Fruit fly (Drosophila melanogaster) whole organism, wandering third instar larva: ENCODE results near the gene Hrd3.

Experiments used
- Hr78 ChIP-seq: fragments of >200 bp; optimal IDR thresholded peaks from 2 replicates; lab custom pipeline; 2017; ENCODE audit warnings: missing biosample characterization, missing genetic modification characterization
- OdsH ChIP-seq: fragments of 200-800 bp; sonication (Bioruptor generic); optimal IDR thresholded peaks from 2 replicates; lab custom pipeline; 2016; ENCODE audit warnings: missing biosample characterization, mild to moderate bottlenecking, missing genetic modification characterization
- lola ChIP-seq: fragments of >200 bp; optimal IDR thresholded peaks from 2 replicates; lab custom pipeline; 2017; ENCODE audit warnings: missing biosample characterization, missing genetic modification characterization

DNA sequence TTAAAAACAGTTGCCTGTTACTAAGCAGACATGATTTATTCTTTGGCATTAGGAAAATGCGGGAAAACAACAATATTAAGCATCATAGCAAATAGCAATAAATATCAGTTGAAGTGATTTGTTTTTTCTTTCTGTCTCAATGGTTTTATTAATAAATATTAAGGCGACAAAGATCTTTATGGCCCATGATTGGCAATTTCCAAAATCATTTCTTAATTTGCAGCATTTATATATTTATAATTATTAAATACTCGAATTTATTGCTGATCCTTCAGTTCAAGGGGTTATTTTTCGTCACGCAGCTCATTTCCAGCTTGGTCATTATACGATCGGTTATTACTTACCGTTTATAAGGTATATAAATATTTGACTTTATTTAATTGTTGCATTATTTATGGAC is 30.7 kb downstream of the Hrd3 start:
- TF ChIP-seq OdsH (no peak), Hr78 (GFP tag; lab: Kevin White, UChicago) (no peak), lola (GFP tag; lab: Kevin White, UChicago) (no peak)
